Worm (Caenorhabditis elegans): ENCODE data around the gene F14F8.14.

- no peak for TF ChIP-seq W03F9.2 (tag; optimal IDR thresholded peaks at IDR 0.05)
- TF ChIP-seq him-1 (tag; optimal IDR thresholded peaks at IDR 0.05) = no peak
- TF ChIP-seq dao-5 (tag; optimal IDR thresholded peaks at IDR 0.05) = no peak
Measured at ce11 chrV:16668473-16668872, 1.9 kb upstream of the F14F8.14 start, which contains the start of gene F14F8.9.

Measured in whole organism, L4/young adult.